Worm (Caenorhabditis elegans): Measurements from ENCODE around the gene smg-8.

DNA sequence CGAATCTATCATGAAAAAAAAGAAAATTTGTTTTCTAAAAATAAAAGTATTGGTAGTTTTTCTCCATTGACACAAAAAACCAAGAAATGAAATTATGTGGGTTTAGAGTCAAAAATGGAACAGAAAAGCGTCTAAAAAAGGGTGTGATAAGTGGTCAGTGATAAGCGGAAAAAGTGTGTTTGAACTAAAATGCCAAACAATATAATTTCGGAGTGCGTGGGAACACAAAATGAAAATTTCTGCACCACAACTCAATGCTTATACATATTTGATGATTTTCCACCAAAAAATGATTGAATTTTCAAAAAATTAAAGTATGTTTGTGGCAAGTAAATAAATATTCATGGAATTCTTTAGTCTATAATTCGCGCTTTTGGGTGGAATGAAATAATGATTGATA, 25.8 kb upstream of the smg-8 start:
- TF ChIP-seq him-1 (tag; optimal IDR thresholded peaks at IDR 0.05), result no peak
- no peak for TF ChIP-seq dao-5 (tag; optimal IDR thresholded peaks at IDR 0.05)
